Fruit fly (Drosophila melanogaster) whole organism, pupa: ENCODE data around the gene Uch-L5.

Experiments used
- CG10348 ChIP-seq: fragments of 200-800 bp; sonication (Bioruptor generic); IDR thresholded peaks from 2 replicates; pipeline ENCODE4 v1.3.6; 2022; ENCODE audit warnings: missing biosample characterization, missing genetic modification characterization
- CG12605 ChIP-seq: fragments of 200-800 bp; sonication (Bioruptor generic); IDR thresholded peaks from 2 replicates; pipeline ENCODE4 v1.3.6; 2022; ENCODE audit warnings: missing biosample characterization, missing genetic modification characterization
- CG15710 ChIP-seq: fragments of 200-800 bp; sonication (Bioruptor generic); optimal IDR thresholded peaks from 2 replicates; lab custom pipeline; 2018; ENCODE audit warnings: missing biosample characterization, mild to moderate bottlenecking, missing genetic modification characterization, moderate library complexity
- CG17806 ChIP-seq: fragments of 200-800 bp; sonication (Bioruptor generic); optimal IDR thresholded peaks from 2 replicates; lab custom pipeline; 2018; ENCODE audit warnings: missing biosample characterization, mild to moderate bottlenecking, missing genetic modification characterization, moderate library complexity
- CG34367 ChIP-seq: fragments of 200-800 bp; sonication (Bioruptor generic); optimal IDR thresholded peaks from 2 replicates; lab custom pipeline; 2018; ENCODE audit warnings: missing biosample characterization, mild to moderate bottlenecking, missing genetic modification characterization
- CG4496 ChIP-seq: fragments of 200-800 bp; sonication (Bioruptor generic); IDR thresholded peaks from 3 replicates; pipeline ENCODE4 v1.3.6; 2022; ENCODE audit warnings: missing biosample characterization, missing genetic modification characterization
- CG9948 ChIP-seq: fragments of 200-800 bp; sonication (Bioruptor generic); optimal IDR thresholded peaks from 2 replicates; lab custom pipeline; 2018; ENCODE audit warnings: missing biosample characterization, mild to moderate bottlenecking, missing genetic modification characterization, moderate library complexity
- D1 ChIP-seq: fragments of 200-800 bp; sonication (Bioruptor generic); optimal IDR thresholded peaks from 2 replicates; lab custom pipeline; 2018; ENCODE audit warnings: missing biosample characterization, mild to moderate bottlenecking, missing genetic modification characterization, moderate library complexity
- EcR ChIP-seq: fragments of 200-800 bp; sonication (Bioruptor generic); optimal IDR thresholded peaks from 3 replicates; lab custom pipeline; 2019; ENCODE audit warnings: missing biosample characterization, missing genetic modification characterization, mild to moderate bottlenecking, moderate library complexity, missing genetic modification reagents
- Pif1A ChIP-seq: fragments of 200-800 bp; sonication (Bioruptor generic); optimal IDR thresholded peaks from 3 replicates; lab custom pipeline; 2016; ENCODE audit warnings: missing biosample characterization, missing genetic modification characterization
- fd96Ca ChIP-seq: fragments of 200-800 bp; sonication (Bioruptor generic); IDR thresholded peaks from 3 replicates; pipeline ENCODE4 v1.3.6; 2022; ENCODE audit warnings: missing biosample characterization, missing genetic modification characterization

DNA sequence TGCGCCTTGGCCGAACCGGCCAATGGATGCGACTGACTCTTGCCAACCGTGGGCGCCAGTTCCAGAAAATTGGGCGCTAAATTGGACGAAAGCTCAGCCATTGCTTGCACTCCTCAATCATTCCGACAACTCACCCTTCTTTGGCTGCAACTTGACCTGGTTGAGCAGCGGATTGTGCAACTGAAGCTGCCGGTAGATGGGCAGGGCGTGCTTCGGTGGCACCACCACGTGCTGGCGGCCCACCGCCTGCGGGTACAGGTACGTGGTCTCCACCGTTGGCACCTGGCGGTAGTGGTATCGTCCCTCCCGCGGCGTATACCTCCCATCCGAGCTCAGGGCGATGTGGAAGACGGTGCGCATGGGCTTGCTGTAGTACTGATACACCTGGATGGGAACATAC, 13.7 kb upstream of the Uch-L5 start:
- TF ChIP-seq CG34367 (tag; lab: Kevin White, UChicago) (no peak), Pif1A (no peak), D1 (tag; lab: Kevin White, UChicago) (no peak), CG4496 (GFP tag; lab: Robert Waterston, UW) (no peak), CG10348 (GFP tag; lab: Robert Waterston, UW) (no peak), fd96Ca (GFP tag; lab: Robert Waterston, UW) (no peak), CG15710 (tag; lab: Kevin White, UChicago) (no peak), CG9948 (tag; lab: Kevin White, UChicago) (no peak), EcR (GFP tag; lab: Kevin White, UChicago) (no peak), CG17806 (tag; lab: Kevin White, UChicago) (no peak), CG12605 (GFP tag; lab: Robert Waterston, UW) (no peak)
